Fruit fly (Drosophila melanogaster) whole organism, embryonic: Measurements from ENCODE around the gene CG12056.

Experiments
- Atf-2 ChIP-seq: fragments of 200-800 bp; sonication (Bioruptor generic); optimal IDR thresholded peaks from 2 replicates; lab custom pipeline; 2016; ENCODE audit warnings: missing biosample characterization, missing genetic modification characterization
- BEAF-32 ChIP-seq: fragments of 200-800 bp; sonication (Bioruptor generic); optimal IDR thresholded peaks from 3 replicates; lab custom pipeline; 2017; ENCODE audit warnings: missing biosample characterization, missing genetic modification characterization, mild to moderate bottlenecking, moderate library complexity, missing genetic modification reagents
- CG10321 ChIP-seq: fragments of 200-800 bp; sonication (Bioruptor generic); IDR thresholded peaks from 2 replicates; pipeline ENCODE4 v1.3.6; 2022; ENCODE audit warnings: missing biosample characterization, missing genetic modification characterization
- CG10543 ChIP-seq: fragments of 200-800 bp; sonication (Bioruptor generic); optimal IDR thresholded peaks from 3 replicates; lab custom pipeline; 2017; ENCODE audit warnings: missing biosample characterization, mild to moderate bottlenecking, missing genetic modification characterization, moderate library complexity
- CG10565 ChIP-seq: fragments of 200-800 bp; sonication (Bioruptor generic); optimal IDR thresholded peaks from 3 replicates; lab custom pipeline; 2016; ENCODE audit warnings: missing biosample characterization, mild to moderate bottlenecking, missing genetic modification characterization
- CG10654 ChIP-seq: fragments of 200-800 bp; sonication (Bioruptor generic); optimal IDR thresholded peaks from 2 replicates; lab custom pipeline; 2016; ENCODE audit warnings: missing biosample characterization, missing genetic modification characterization
- CG11695 ChIP-seq: fragments of 200-800 bp; sonication (Bioruptor generic); IDR thresholded peaks from 3 replicates; pipeline ENCODE4 v1.3.6; 2022; ENCODE audit warnings: missing biosample characterization, missing genetic modification characterization
- CG12155 ChIP-seq: fragments of 200-800 bp; sonication (Bioruptor generic); optimal IDR thresholded peaks from 3 replicates; lab custom pipeline; 2016; ENCODE audit warnings: missing biosample characterization, missing genetic modification characterization
- CG12219 ChIP-seq: fragments of 200-800 bp; sonication (Bioruptor generic); optimal IDR thresholded peaks from 3 replicates; lab custom pipeline; 2018; ENCODE audit warnings: missing biosample characterization, mild to moderate bottlenecking, missing genetic modification characterization
- CG14965 ChIP-seq: fragments of 200-800 bp; sonication (Bioruptor generic); optimal IDR thresholded peaks from 2 replicates; lab custom pipeline; 2016; ENCODE audit warnings: missing biosample characterization, missing genetic modification characterization, borderline replicate concordance
- CG1529 ChIP-seq: fragments of 200-800 bp; sonication (Bioruptor generic); optimal IDR thresholded peaks from 3 replicates; lab custom pipeline; 2018; ENCODE audit warnings: missing biosample characterization, missing genetic modification characterization
- CG17612 ChIP-seq: fragments of 200-800 bp; sonication (Bioruptor generic); IDR thresholded peaks from 2 replicates; pipeline ENCODE4 v1.3.6; 2022; ENCODE audit warnings: missing biosample characterization, missing genetic modification characterization
- CG4730 ChIP-seq: fragments of 200-800 bp; sonication (Bioruptor generic); IDR thresholded peaks from 2 replicates; pipeline ENCODE4 v1.3.6; 2022; ENCODE audit warnings: missing biosample characterization, missing genetic modification characterization
- CG6254 ChIP-seq: fragments of 200-800 bp; sonication (Bioruptor generic); optimal IDR thresholded peaks from 3 replicates; lab custom pipeline; 2017; ENCODE audit warnings: mild to moderate bottlenecking, missing biosample characterization, missing genetic modification reagents, missing genetic modification characterization
- CG6791 ChIP-seq: fragments of 200-800 bp; sonication (Bioruptor generic); IDR thresholded peaks from 3 replicates; pipeline ENCODE4 v1.3.6; 2022; ENCODE audit warnings: missing biosample characterization, missing genetic modification characterization; ENCODE audit not compliant: partially characterized antibody
- CG6813 ChIP-seq: fragments of 200-800 bp; sonication (Bioruptor generic); optimal IDR thresholded peaks from 2 replicates; lab custom pipeline; 2017; ENCODE audit warnings: missing biosample characterization, missing genetic modification characterization, mild to moderate bottlenecking, moderate library complexity, missing genetic modification reagents
- CG8478 ChIP-seq: fragments of >200 bp; optimal IDR thresholded peaks from 2 replicates; lab custom pipeline; 2018
- D19A ChIP-seq: fragments of 200-800 bp; optimal IDR thresholded peaks from 3 replicates; lab custom pipeline; 2019; ENCODE audit warnings: missing biosample characterization, mild to moderate bottlenecking, missing genetic modification characterization, moderate library complexity
- Dad ChIP-seq: fragments of 200-800 bp; sonication (Bioruptor generic); optimal IDR thresholded peaks from 3 replicates; lab custom pipeline; 2016; ENCODE audit warnings: missing biosample characterization, missing genetic modification characterization
- Deaf1 ChIP-seq: fragments of 200-800 bp; optimal IDR thresholded peaks from 3 replicates; lab custom pipeline; 2019; ENCODE audit warnings: missing biosample characterization, mild to moderate bottlenecking, missing genetic modification characterization, moderate library complexity
- Drgx ChIP-seq: fragments of 200-800 bp; sonication (Bioruptor generic); IDR thresholded peaks from 2 replicates; pipeline ENCODE4 v1.3.6; 2022; ENCODE audit warnings: missing biosample characterization, missing genetic modification characterization
- Fer3 ChIP-seq: fragments of 200-800 bp; sonication (Bioruptor generic); optimal IDR thresholded peaks from 2 replicates; lab custom pipeline; 2018; ENCODE audit warnings: missing biosample characterization, mild to moderate bottlenecking, missing genetic modification characterization, moderate library complexity
- HHEX ChIP-seq: fragments of 200-800 bp; sonication (Bioruptor generic); optimal IDR thresholded peaks from 3 replicates; lab custom pipeline; 2017; ENCODE audit warnings: missing biosample characterization, mild to moderate bottlenecking, missing genetic modification characterization, missing genetic modification reagents
- Lhr ChIP-seq: fragments of 200-800 bp; sonication (Bioruptor generic); optimal IDR thresholded peaks from 3 replicates; lab custom pipeline; 2017; ENCODE audit warnings: mild to moderate bottlenecking, missing biosample characterization, missing genetic modification reagents, missing genetic modification characterization
- Rfx ChIP-seq: fragments of 200-800 bp; sonication (Bioruptor generic); IDR thresholded peaks from 2 replicates; pipeline ENCODE4 v1.3.6; 2022; ENCODE audit warnings: missing biosample characterization, missing genetic modification characterization
- Sox100B ChIP-seq: fragments of 200-800 bp; sonication (Bioruptor generic); optimal IDR thresholded peaks from 3 replicates; lab custom pipeline; 2018; ENCODE audit warnings: missing biosample characterization, mild to moderate bottlenecking, missing genetic modification characterization
- YL-1 ChIP-seq: fragments of 200-800 bp; sonication (Bioruptor generic); optimal IDR thresholded peaks from 3 replicates; lab custom pipeline; 2017; ENCODE audit warnings: missing biosample characterization, mild to moderate bottlenecking, missing genetic modification characterization
- ac ChIP-seq: fragments of 200-800 bp; sonication (Bioruptor generic); optimal IDR thresholded peaks from 3 replicates; lab custom pipeline; 2017; ENCODE audit warnings: missing biosample characterization, mild to moderate bottlenecking, missing genetic modification characterization
- btn ChIP-seq: fragments of 200-800 bp; sonication (Bioruptor generic); optimal IDR thresholded peaks from 2 replicates; lab custom pipeline; 2016; ENCODE audit warnings: missing biosample characterization, missing genetic modification characterization
- cato ChIP-seq: fragments of 200-800 bp; sonication (Bioruptor generic); optimal IDR thresholded peaks from 2 replicates; lab custom pipeline; 2016; ENCODE audit warnings: missing biosample characterization, missing genetic modification characterization, borderline replicate concordance
- cg ChIP-seq: fragments of 200-800 bp; sonication (Bioruptor generic); optimal IDR thresholded peaks from 3 replicates; lab custom pipeline; 2019; ENCODE audit warnings: missing biosample characterization, mild to moderate bottlenecking, missing genetic modification characterization, moderate library complexity
- chif ChIP-seq, 2 experiments: fragments of 200-800 bp; sonication (Bioruptor generic); optimal IDR thresholded peaks; 3 replicates each; lab custom pipeline; 2016; ENCODE audit warnings: missing biosample characterization in 2 of 2, missing genetic modification characterization in 2 of 2
- chm ChIP-seq: fragments of 200-800 bp; sonication (Bioruptor generic); IDR thresholded peaks from 2 replicates; pipeline ENCODE4 v1.3.6; 2022; ENCODE audit warnings: missing biosample characterization, missing genetic modification characterization
- croc ChIP-seq: fragments of 200-800 bp; sonication (Bioruptor generic); conservative IDR thresholded peaks from 3 replicates; pipeline ENCODE4 v1.3.6; 2022; ENCODE audit warnings: missing biosample characterization, missing genetic modification characterization
- danr ChIP-seq: fragments of 200-800 bp; sonication (Bioruptor generic); IDR thresholded peaks from 2 replicates; pipeline ENCODE4 v1.3.6; 2022; ENCODE audit warnings: missing biosample characterization, missing genetic modification characterization
- esg ChIP-seq: fragments of 200-800 bp; sonication (Bioruptor generic); conservative IDR thresholded peaks from 2 replicates; pipeline ENCODE4 v1.3.6; 2022; ENCODE audit warnings: missing biosample characterization, missing genetic modification characterization
- eve ChIP-seq, 2 experiments: fragments of >200 bp; optimal IDR thresholded peaks; 2 replicates each; lab custom pipeline; 2017; ENCODE audit warnings: missing biosample characterization in 2 of 2, missing genetic modification characterization in 2 of 2
- fd3F ChIP-seq: fragments of 200-800 bp; sonication (Bioruptor generic); optimal IDR thresholded peaks from 2 replicates; lab custom pipeline; 2018; ENCODE audit warnings: missing biosample characterization, mild to moderate bottlenecking, missing genetic modification characterization, moderate library complexity
- gt ChIP-seq: fragments of 200-800 bp; sonication (Bioruptor generic); IDR thresholded peaks from 2 replicates; pipeline ENCODE4 v1.3.6; 2022; ENCODE audit warnings: missing biosample characterization, missing genetic modification characterization
- hb ChIP-seq: fragments of 200-800 bp; sonication (Bioruptor generic); IDR thresholded peaks from 3 replicates; pipeline ENCODE4 v1.3.6; 2022; ENCODE audit warnings: missing biosample characterization, missing genetic modification characterization; ENCODE audit not compliant: partially characterized antibody
- jing ChIP-seq: fragments of 200-800 bp; sonication (Bioruptor generic); optimal IDR thresholded peaks from 2 replicates; lab custom pipeline; 2018; ENCODE audit warnings: missing biosample characterization, mild to moderate bottlenecking, missing genetic modification characterization
- klu ChIP-seq: fragments of 200-800 bp; sonication (Bioruptor generic); IDR thresholded peaks from 2 replicates; pipeline ENCODE4 v1.3.6; 2022; ENCODE audit warnings: missing biosample characterization, missing genetic modification characterization
- nmo ChIP-seq: fragments of 200-800 bp; sonication (Bioruptor generic); optimal IDR thresholded peaks from 2 replicates; lab custom pipeline; 2018; ENCODE audit warnings: missing biosample characterization, mild to moderate bottlenecking, missing genetic modification characterization, moderate library complexity
- nom ChIP-seq: fragments of 200-800 bp; sonication (Bioruptor generic); optimal IDR thresholded peaks from 2 replicates; lab custom pipeline; 2017; ENCODE audit warnings: missing biosample characterization, missing genetic modification characterization, mild to moderate bottlenecking, moderate library complexity, missing genetic modification reagents
- peb ChIP-seq: fragments of 200-800 bp; sonication (Bioruptor generic); IDR thresholded peaks from 2 replicates; pipeline ENCODE4 v1.3.6; 2022; ENCODE audit warnings: missing biosample characterization, missing genetic modification characterization
- pita ChIP-seq: fragments of 200-800 bp; sonication (Bioruptor generic); optimal IDR thresholded peaks from 2 replicates; lab custom pipeline; 2017; ENCODE audit warnings: missing biosample characterization, mild to moderate bottlenecking, missing genetic modification characterization
- seq ChIP-seq: fragments of 200-800 bp; sonication (Bioruptor generic); IDR thresholded peaks from 2 replicates; pipeline ENCODE4 v1.3.6; 2022; ENCODE audit warnings: missing biosample characterization, missing genetic modification characterization
- sr ChIP-seq: fragments of 200-800 bp; sonication (Bioruptor generic); IDR thresholded peaks from 3 replicates; pipeline ENCODE4 v1.3.6; 2022; ENCODE audit warnings: missing biosample characterization, missing genetic modification characterization
- stwl ChIP-seq: fragments of 200-800 bp; sonication (Bioruptor generic); optimal IDR thresholded peaks from 3 replicates; lab custom pipeline; 2018; ENCODE audit warnings: missing biosample characterization, mild to moderate bottlenecking, missing genetic modification characterization, moderate library complexity
- sug ChIP-seq: fragments of 200-800 bp; optimal IDR thresholded peaks from 2 replicates; lab custom pipeline; 2019; ENCODE audit warnings: missing biosample characterization, mild to moderate bottlenecking, missing genetic modification characterization, moderate library complexity
- trem ChIP-seq: fragments of 200-800 bp; optimal IDR thresholded peaks from 3 replicates; lab custom pipeline; 2019; ENCODE audit warnings: missing biosample characterization, mild to moderate bottlenecking, missing genetic modification characterization, moderate library complexity
- twi ChIP-seq: fragments of 200-800 bp; optimal IDR thresholded peaks from 2 replicates; lab custom pipeline; 2019; ENCODE audit warnings: missing biosample characterization, mild to moderate bottlenecking, missing genetic modification characterization, moderate library complexity

CG12056 gene

DNA sequence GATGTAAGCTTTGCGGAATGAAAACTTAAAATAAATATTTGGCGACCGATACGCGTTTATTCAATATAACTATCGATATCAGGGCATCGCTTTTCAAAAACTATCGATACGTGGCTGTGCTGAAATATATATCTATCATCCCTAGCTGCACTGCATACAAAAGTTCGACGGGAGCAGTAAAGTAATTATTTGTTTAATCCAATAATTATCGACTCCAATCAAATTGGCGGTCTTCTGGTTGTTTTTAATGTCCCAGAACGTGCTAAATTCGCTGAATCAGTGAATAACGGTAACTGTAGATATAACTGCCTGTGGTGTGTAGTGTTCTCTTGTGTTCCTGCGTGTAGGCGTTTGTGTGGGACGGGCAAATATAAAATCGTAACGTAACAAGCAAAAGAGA, 29.4 kb upstream of the CG12056 start, which contains the start of gene mei-P26 (continued):
- TF ChIP-seq cato (GFP tag; lab: Kevin White, UChicago) (no peak), eve (GFP tag; optimal IDR thresholded peaks at IDR 0.05; lab: Kevin White, UChicago) (no peak), Fer3 (tag; lab: Kevin White, UChicago) (no peak), HHEX (no peak), CG4730 (GFP tag; lab: Robert Waterston, UW) (no peak), jing (GFP tag; lab: Kevin White, UChicago) (no peak), seq (GFP tag; lab: Robert Waterston, UW) (no peak), danr (GFP tag; lab: Robert Waterston, UW) (no peak), Rfx (GFP tag; lab: Robert Waterston, UW) (no peak), CG1529 (GFP tag; lab: Kevin White, UChicago) (no peak), croc (GFP tag; lab: Robert Waterston, UW) (no peak), hb (peak; percentile 81), BEAF-32 (peak; percentile 78), stwl (tag; lab: Kevin White, UChicago) (peak; percentile 45), trem (peak; percentile 33), ac (no peak), Atf-2 (GFP tag; lab: Kevin White, UChicago) (no peak), CG6254 (GFP tag; lab: Kevin White, UChicago) (no peak), sug (tag; lab: Kevin White, UChicago) (no peak), CG11695 (GFP tag; lab: Robert Waterston, UW) (no peak), nom (no peak), CG17612 (no peak), Dad (no peak), CG10565 (GFP tag; lab: Kevin White, UChicago) (no peak), Lhr (GFP tag; lab: Kevin White, UChicago) (no peak), Sox100B (GFP tag; lab: Kevin White, UChicago) (no peak), cg (GFP tag; lab: Kevin White, UChicago) (no peak), CG12219 (GFP tag; lab: Kevin White, UChicago) (no peak), Drgx (GFP tag; lab: Robert Waterston, UW) (no peak), CG6791 (GFP tag; lab: Robert Waterston, UW) (peak; percentile 88), CG8478 (lab: Kevin White, UChicago) (no peak), fd3F (GFP tag; lab: Kevin White, UChicago) (no peak), CG12155 (GFP tag; lab: Kevin White, UChicago) (no peak), chm (GFP tag; lab: Robert Waterston, UW) (no peak), twi (tag; lab: Kevin White, UChicago) (no peak), CG10321 (GFP tag; lab: Robert Waterston, UW) (no peak), esg (GFP tag; lab: Robert Waterston, UW) (no peak), pita (no peak), nmo (GFP tag; lab: Kevin White, UChicago) (no peak), CG10543 (GFP tag; lab: Kevin White, UChicago) (no peak), YL-1 (GFP tag; lab: Kevin White, UChicago) (no peak), klu (no peak), btn (GFP tag; lab: Kevin White, UChicago) (no peak), sr (GFP tag; lab: Robert Waterston, UW) (0 out of 3 replicates have a peak, but pooled peaks have one; percentile 11), chif (GFP tag; optimal IDR thresholded peaks at IDR 0.05; lab: Kevin White, UChicago) (no peak), gt (no peak), CG14965 (GFP tag; lab: Kevin White, UChicago) (no peak), D19A (tag; lab: Kevin White, UChicago) (no peak), Deaf1 (tag; lab: Kevin White, UChicago) (no peak), CG10654 (GFP tag; lab: Kevin White, UChicago) (no peak), peb (GFP tag; lab: Robert Waterston, UW) (no peak), CG6813 (GFP tag; lab: Kevin White, UChicago) (no peak)
